Fruit fly (Drosophila melanogaster) whole organism, embryonic: ENCODE data around the gene CG2747.
A peak's percentile ranks its signal among the peaks of the same experiment; 100 is the strongest.

Experiments used
- Asciz ChIP-seq: fragments of 200-800 bp; sonication (Bioruptor generic); optimal IDR thresholded peaks from 2 replicates; lab custom pipeline; 2017; ENCODE audit warnings: missing biosample characterization, mild to moderate bottlenecking, missing genetic modification characterization, missing genetic modification reagents
- Atf-2 ChIP-seq: fragments of 200-800 bp; sonication (Bioruptor generic); optimal IDR thresholded peaks from 2 replicates; lab custom pipeline; 2016; ENCODE audit warnings: missing biosample characterization, missing genetic modification characterization
- BEAF-32 ChIP-seq: fragments of 200-800 bp; sonication (Bioruptor generic); optimal IDR thresholded peaks from 3 replicates; lab custom pipeline; 2017; ENCODE audit warnings: missing biosample characterization, missing genetic modification characterization, mild to moderate bottlenecking, moderate library complexity, missing genetic modification reagents
- CG10543 ChIP-seq: fragments of 200-800 bp; sonication (Bioruptor generic); optimal IDR thresholded peaks from 3 replicates; lab custom pipeline; 2017; ENCODE audit warnings: missing biosample characterization, mild to moderate bottlenecking, missing genetic modification characterization, moderate library complexity
- CG12744 ChIP-seq: fragments of 200-800 bp; sonication (Bioruptor generic); optimal IDR thresholded peaks from 2 replicates; lab custom pipeline; 2016; ENCODE audit warnings: missing biosample characterization, missing genetic modification characterization
- CG12769 ChIP-seq: fragments of 200-800 bp; sonication (Bioruptor generic); optimal IDR thresholded peaks from 2 replicates; lab custom pipeline; 2019; ENCODE audit warnings: missing biosample characterization, mild to moderate bottlenecking, missing genetic modification characterization, moderate library complexity
- CG15011 ChIP-seq: fragments of 200-800 bp; sonication (Bioruptor generic); optimal IDR thresholded peaks from 3 replicates; lab custom pipeline; 2018; ENCODE audit warnings: missing biosample characterization, mild to moderate bottlenecking, missing genetic modification characterization
- CG15479 ChIP-seq: fragments of 200-800 bp; sonication (Bioruptor generic); optimal IDR thresholded peaks from 3 replicates; lab custom pipeline; 2019; ENCODE audit warnings: missing biosample characterization, mild to moderate bottlenecking, missing genetic modification characterization, moderate library complexity
- CG1647 ChIP-seq: fragments of 200-800 bp; sonication (Bioruptor generic); optimal IDR thresholded peaks from 3 replicates; lab custom pipeline; 2016; ENCODE audit warnings: missing biosample characterization, missing genetic modification characterization
- CG17186 ChIP-seq: fragments of 200-800 bp; sonication (Bioruptor generic); optimal IDR thresholded peaks from 3 replicates; lab custom pipeline; 2017; ENCODE audit warnings: missing biosample characterization, missing genetic modification reagents, missing genetic modification characterization
- CG17359 ChIP-seq: fragments of 200-800 bp; sonication (Bioruptor generic); optimal IDR thresholded peaks from 3 replicates; lab custom pipeline; 2018; ENCODE audit warnings: missing biosample characterization, mild to moderate bottlenecking, missing genetic modification characterization, moderate library complexity
- CG17361 ChIP-seq: fragments of 200-800 bp; sonication (Bioruptor generic); IDR thresholded peaks from 3 replicates; pipeline ENCODE4 v1.3.6; 2022; ENCODE audit warnings: missing biosample characterization, missing genetic modification characterization
- CG17385 ChIP-seq: fragments of 200-800 bp; sonication (Bioruptor generic); optimal IDR thresholded peaks from 3 replicates; lab custom pipeline; 2018; ENCODE audit warnings: missing biosample characterization, mild to moderate bottlenecking, missing genetic modification characterization
- CG18599 ChIP-seq: fragments of 200-800 bp; sonication (Bioruptor generic); optimal IDR thresholded peaks from 3 replicates; lab custom pipeline; 2017; ENCODE audit warnings: missing biosample characterization, missing genetic modification characterization, mild to moderate bottlenecking, moderate library complexity, missing genetic modification reagents
- CG31388 ChIP-seq: fragments of 200-800 bp; sonication (Bioruptor generic); optimal IDR thresholded peaks from 2 replicates; lab custom pipeline; 2016; ENCODE audit warnings: missing biosample characterization, missing genetic modification characterization
- CG3163 ChIP-seq: fragments of 200-800 bp; sonication (Bioruptor generic); optimal IDR thresholded peaks from 3 replicates; lab custom pipeline; 2016; ENCODE audit warnings: missing biosample characterization, missing genetic modification characterization
- CG32767 ChIP-seq: fragments of 200-800 bp; sonication (Bioruptor generic); IDR thresholded peaks from 2 replicates; pipeline ENCODE4 v1.3.6; 2022; ENCODE audit warnings: missing biosample characterization, missing genetic modification characterization
- CG32772 ChIP-seq: fragments of 200-800 bp; sonication (Bioruptor generic); IDR thresholded peaks from 2 replicates; pipeline ENCODE4 v1.3.6; 2022; ENCODE audit warnings: missing biosample characterization, missing genetic modification characterization
- CG33213 ChIP-seq: fragments of 200-800 bp; sonication (Bioruptor generic); optimal IDR thresholded peaks from 3 replicates; lab custom pipeline; 2016; ENCODE audit warnings: missing biosample characterization, missing genetic modification characterization
- CG34422 ChIP-seq: fragments of 200-800 bp; sonication (Bioruptor generic); IDR thresholded peaks from 3 replicates; pipeline ENCODE4 v1.3.6; 2022; ENCODE audit warnings: missing biosample characterization, missing genetic modification characterization
- CG3995 ChIP-seq: fragments of 200-800 bp; sonication (Bioruptor generic); optimal IDR thresholded peaks from 3 replicates; lab custom pipeline; 2016; ENCODE audit warnings: missing biosample characterization, missing genetic modification characterization
- CG7928 ChIP-seq: fragments of 200-800 bp; sonication (Bioruptor generic); optimal IDR thresholded peaks from 2 replicates; lab custom pipeline; 2017; ENCODE audit warnings: missing biosample characterization, mild to moderate bottlenecking, missing genetic modification characterization
- CG7987 ChIP-seq: fragments of 200-800 bp; sonication (Bioruptor generic); optimal IDR thresholded peaks from 2 replicates; lab custom pipeline; 2018; ENCODE audit warnings: missing biosample characterization, mild to moderate bottlenecking, missing genetic modification characterization, moderate library complexity
- CrebB ChIP-seq: fragments of 200-800 bp; sonication (Bioruptor generic); optimal IDR thresholded peaks from 3 replicates; lab custom pipeline; 2018; ENCODE audit warnings: missing biosample characterization, mild to moderate bottlenecking, missing genetic modification characterization
- D ChIP-seq, 2 experiments: fragments of 200-800 bp in 1 of 2; fragments of >200 bp in 1 of 2; sonication (Bioruptor generic) in 1 of 2; optimal IDR thresholded peaks; 2 replicates in 1 of 2; 3 replicates in 1 of 2; lab custom pipeline; 2017; ENCODE audit warnings: mild to moderate bottlenecking in 1 of 2, missing biosample characterization in 1 of 2, missing genetic modification characterization in 1 of 2, missing genetic modification reagents in 1 of 2
- E2f2 ChIP-seq: fragments of 200-800 bp; sonication (Bioruptor generic); IDR thresholded peaks from 2 replicates; pipeline ENCODE4 v1.3.6; 2022; ENCODE audit warnings: missing biosample characterization, missing genetic modification characterization
- Ets65A ChIP-seq: fragments of 200-800 bp; sonication (Bioruptor generic); peaks from one replicate; lab custom pipeline; 2016; ENCODE audit warnings: missing biosample characterization, missing genetic modification characterization
- Fer1 ChIP-seq: fragments of 200-800 bp; sonication (Bioruptor generic); optimal IDR thresholded peaks from 2 replicates; lab custom pipeline; 2017; ENCODE audit warnings: missing biosample characterization, mild to moderate bottlenecking, missing genetic modification characterization
- H2.0 ChIP-seq: fragments of 200-800 bp; sonication (Bioruptor generic); IDR thresholded peaks from 2 replicates; pipeline ENCODE4 v1.3.6; 2022; ENCODE audit warnings: missing biosample characterization, missing genetic modification characterization
- Hand ChIP-seq: fragments of 200-800 bp; sonication (Bioruptor generic); optimal IDR thresholded peaks from 2 replicates; lab custom pipeline; 2017; ENCODE audit warnings: mild to moderate bottlenecking, missing biosample characterization, missing genetic modification reagents, missing genetic modification characterization
- Hsf ChIP-seq: fragments of 200-800 bp; sonication (Bioruptor generic); optimal IDR thresholded peaks from 3 replicates; lab custom pipeline; 2016; ENCODE audit warnings: missing biosample characterization, missing genetic modification characterization
- Jarid2 ChIP-seq: fragments of 200-800 bp; sonication (Bioruptor generic); optimal IDR thresholded peaks from 3 replicates; lab custom pipeline; 2017; ENCODE audit warnings: mild to moderate bottlenecking, missing biosample characterization, missing genetic modification reagents, missing genetic modification characterization
- PHDP ChIP-seq: fragments of 200-800 bp; sonication (Bioruptor generic); optimal IDR thresholded peaks from 3 replicates; lab custom pipeline; 2018; ENCODE audit warnings: missing biosample characterization, mild to moderate bottlenecking, missing genetic modification characterization, moderate library complexity
- Sox100B ChIP-seq: fragments of 200-800 bp; sonication (Bioruptor generic); optimal IDR thresholded peaks from 3 replicates; lab custom pipeline; 2018; ENCODE audit warnings: missing biosample characterization, mild to moderate bottlenecking, missing genetic modification characterization
- Stat92E ChIP-seq, 3 experiments: fragments of >200 bp in 2 of 3; fragments of 200-800 bp in 1 of 3; sonication (Bioruptor generic) in 1 of 3; optimal IDR thresholded peaks; 2 replicates each; lab custom pipeline; 2017 to 2019; ENCODE audit warnings: missing biosample characterization in 3 of 3, missing genetic modification characterization in 3 of 3, mild to moderate bottlenecking in 1 of 3, moderate library complexity in 1 of 3
- Usf ChIP-seq: fragments of 200-800 bp; sonication (Bioruptor generic); optimal IDR thresholded peaks from 2 replicates; lab custom pipeline; 2017; ENCODE audit warnings: missing genotype, missing biosample characterization, missing genetic modification characterization
- YL-1 ChIP-seq: fragments of 200-800 bp; sonication (Bioruptor generic); optimal IDR thresholded peaks from 3 replicates; lab custom pipeline; 2017; ENCODE audit warnings: missing biosample characterization, mild to moderate bottlenecking, missing genetic modification characterization
- abd-A ChIP-seq: fragments of 200-800 bp; sonication (Bioruptor generic); optimal IDR thresholded peaks from 3 replicates; lab custom pipeline; 2019; ENCODE audit warnings: missing biosample characterization, mild to moderate bottlenecking, missing genetic modification characterization, moderate library complexity
- ap ChIP-seq: fragments of 200-800 bp; sonication (Bioruptor generic); IDR thresholded peaks from 2 replicates; pipeline ENCODE4 v1.3.6; 2022; ENCODE audit warnings: missing biosample characterization, missing genetic modification characterization
- ash1 ChIP-seq: fragments of 200-800 bp; sonication (Bioruptor generic); optimal IDR thresholded peaks from 2 replicates; lab custom pipeline; 2018; ENCODE audit warnings: missing biosample characterization, mild to moderate bottlenecking, missing genetic modification characterization
- bowl ChIP-seq: fragments of 200-800 bp; sonication (Bioruptor generic); IDR thresholded peaks from 2 replicates; pipeline ENCODE4 v1.3.6; 2022; ENCODE audit warnings: missing biosample characterization, missing genetic modification characterization
- dan ChIP-seq: fragments of 200-800 bp; sonication (Bioruptor generic); IDR thresholded peaks from 2 replicates; pipeline ENCODE4 v1.3.6; 2022; ENCODE audit warnings: missing biosample characterization, missing genetic modification characterization
- klu ChIP-seq: fragments of 200-800 bp; sonication (Bioruptor generic); IDR thresholded peaks from 2 replicates; pipeline ENCODE4 v1.3.6; 2022; ENCODE audit warnings: missing biosample characterization, missing genetic modification characterization
- mam ChIP-seq: fragments of 200-800 bp; sonication (Bioruptor generic); optimal IDR thresholded peaks from 3 replicates; lab custom pipeline; 2016; ENCODE audit warnings: missing biosample characterization, missing genetic modification characterization
- nerfin-2 ChIP-seq: fragments of 200-800 bp; sonication (Bioruptor generic); IDR thresholded peaks from 2 replicates; pipeline ENCODE4 v1.3.6; 2022; ENCODE audit warnings: missing biosample characterization, missing genetic modification characterization; ENCODE audit not compliant: partially characterized antibody
- peb ChIP-seq: fragments of 200-800 bp; sonication (Bioruptor generic); IDR thresholded peaks from 2 replicates; pipeline ENCODE4 v1.3.6; 2022; ENCODE audit warnings: missing biosample characterization, missing genetic modification characterization
- psq ChIP-seq: fragments of 200-800 bp; sonication (Bioruptor generic); optimal IDR thresholded peaks from 2 replicates; lab custom pipeline; 2017; ENCODE audit warnings: missing biosample characterization, missing genetic modification characterization
- sr ChIP-seq: fragments of 200-800 bp; sonication (Bioruptor generic); IDR thresholded peaks from 3 replicates; pipeline ENCODE4 v1.3.6; 2022; ENCODE audit warnings: missing biosample characterization, missing genetic modification characterization
- twi ChIP-seq: fragments of 200-800 bp; optimal IDR thresholded peaks from 2 replicates; lab custom pipeline; 2019; ENCODE audit warnings: missing biosample characterization, mild to moderate bottlenecking, missing genetic modification characterization, moderate library complexity
- yki ChIP-seq: fragments of >200 bp; optimal IDR thresholded peaks from 3 replicates; lab custom pipeline; 2018

The CG2747 gene

DNA sequence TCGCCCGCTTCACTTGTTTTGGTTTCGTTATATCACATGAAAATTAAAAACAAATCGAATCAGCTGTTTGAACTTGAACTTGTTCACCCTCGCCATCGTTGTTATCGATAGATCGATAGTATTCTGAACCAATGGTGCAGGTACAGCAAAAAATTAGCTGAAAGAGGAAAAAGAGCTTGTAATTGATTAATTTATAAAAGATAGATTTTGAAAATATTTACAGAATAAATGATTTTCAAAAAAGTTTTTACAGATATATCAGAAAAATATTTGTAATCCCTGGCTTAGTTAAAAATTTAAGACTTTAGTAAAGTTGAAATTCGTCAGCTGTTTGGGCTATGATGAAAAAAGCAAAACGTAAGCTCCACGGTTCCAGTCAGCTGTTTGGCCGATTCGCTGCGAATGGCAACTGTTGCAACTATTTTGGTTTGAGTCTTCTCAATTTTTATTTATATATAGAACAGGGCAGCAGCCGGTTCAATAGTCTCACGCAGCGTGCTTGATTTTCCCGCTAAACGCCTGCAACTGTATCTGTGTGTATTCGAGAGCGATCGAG lies 2.4 kb upstream of the CG2747 start, which contains the start of the genes CG11035 and unc-45 (continued):
- peak; percentile 31 for TF ChIP-seq Fer1 (GFP tag; lab: Kevin White, UChicago)
- peak; percentile 44 for TF ChIP-seq PHDP
- no peak for TF ChIP-seq yki (lab: Kevin White, UChicago)
- TF ChIP-seq klu (GFP tag; lab: Robert Waterston, UW), result peak; percentile 38; the same call in 1 of the 2 replicates
- peak; percentile 34 for TF ChIP-seq CG17385 (GFP tag; lab: Kevin White, UChicago)
- TF ChIP-seq dan (GFP tag; lab: Robert Waterston, UW), result no peak
- no peak for TF ChIP-seq CG1647 (GFP tag; lab: Kevin White, UChicago)
- TF ChIP-seq sr, result no peak
- TF ChIP-seq CG17361 (GFP tag; lab: Robert Waterston, UW), result peak; percentile 66
- 0 out of 2 replicates have a peak, but pooled peaks have one; percentile 14 for TF ChIP-seq CG32767 (GFP tag; lab: Robert Waterston, UW)
- TF ChIP-seq nerfin-2 (GFP tag; lab: Robert Waterston, UW), result peak; percentile 45; the same call in 1 of the 2 replicates
- no peak for TF ChIP-seq CG3163
- peak; percentile 2 for TF ChIP-seq CG7928 (GFP tag; lab: Kevin White, UChicago)
- no peak for TF ChIP-seq CG7987 (GFP tag; lab: Kevin White, UChicago)
- no peak for TF ChIP-seq CrebB (tag; lab: Kevin White, UChicago)
- TF ChIP-seq bowl (GFP tag; lab: Robert Waterston, UW), result no peak
- TF ChIP-seq Atf-2, result no peak
- TF ChIP-seq E2f2 (GFP tag; lab: Robert Waterston, UW), result peak; percentile 46; the same call in 1 of the 2 replicates
- peak; percentile 61 for TF ChIP-seq YL-1 (GFP tag; lab: Kevin White, UChicago)
- no peak for TF ChIP-seq CG12744 (GFP tag; lab: Kevin White, UChicago)
- TF ChIP-seq CG34422, result peak; percentile 42; the same call in 1 of the 3 replicates
- peak; percentile 39 for TF ChIP-seq CG32772 (GFP tag; lab: Robert Waterston, UW)
- TF ChIP-seq ap (GFP tag; lab: Robert Waterston, UW), result no peak
- peak; percentile 45 for TF ChIP-seq Ets65A (GFP tag; lab: Kevin White, UChicago)
- TF ChIP-seq Hsf, result no peak
- TF ChIP-seq CG17186, result no peak
- peak; percentile 39 for TF ChIP-seq twi (tag; lab: Kevin White, UChicago)
- no peak for TF ChIP-seq Usf (GFP tag; lab: Kevin White, UChicago)
- no peak for TF ChIP-seq D (optimal IDR thresholded peaks at IDR 0.05; lab: Kevin White, UChicago)
- TF ChIP-seq D (GFP tag; optimal IDR thresholded peaks at IDR 0.05; lab: Kevin White, UChicago), result no peak
- TF ChIP-seq CG15011 (GFP tag; lab: Kevin White, UChicago), result no peak
- TF ChIP-seq Hand, result no peak
- TF ChIP-seq CG15479 (GFP tag; lab: Kevin White, UChicago), result no peak
- peak; percentile 86 for TF ChIP-seq BEAF-32 (GFP tag; lab: Kevin White, UChicago)
- peak; percentile 19 for TF ChIP-seq CG3995 (GFP tag; lab: Kevin White, UChicago)
- no peak for TF ChIP-seq ash1 (GFP tag; lab: Kevin White, UChicago)
- no peak for TF ChIP-seq Asciz (GFP tag; lab: Kevin White, UChicago)
- TF ChIP-seq CG31388 (GFP tag; lab: Kevin White, UChicago), result no peak
- TF ChIP-seq CG33213 (GFP tag; lab: Kevin White, UChicago), result peak; percentile 11
- TF ChIP-seq H2.0 (GFP tag; lab: Robert Waterston, UW), result no peak
- no peak for TF ChIP-seq CG12769 (tag; lab: Kevin White, UChicago)
- TF ChIP-seq peb, result no peak
- no peak for TF ChIP-seq abd-A (tag; lab: Kevin White, UChicago)
- no peak for TF ChIP-seq CG18599 (GFP tag; lab: Kevin White, UChicago)
- peak; percentile 49 for TF ChIP-seq Sox100B (GFP tag; lab: Kevin White, UChicago)
- TF ChIP-seq CG17359 (tag; lab: Kevin White, UChicago), result no peak
- TF ChIP-seq mam, result peak; percentile 78
- TF ChIP-seq Jarid2 (GFP tag; lab: Kevin White, UChicago), result no peak
- TF ChIP-seq CG10543 (GFP tag; lab: Kevin White, UChicago), result peak; percentile 63
- no peak for TF ChIP-seq psq (GFP tag; lab: Kevin White, UChicago)
- no peak for TF ChIP-seq Stat92E (GFP tag; optimal IDR thresholded peaks at IDR 0.05; lab: Kevin White, UChicago)
